Worm (Caenorhabditis elegans): ENCODE measurements around the gene F28H7.2.
A peak's percentile ranks its signal among the peaks of the same experiment; 100 is the strongest.

Gene F28H7.2

DNA sequence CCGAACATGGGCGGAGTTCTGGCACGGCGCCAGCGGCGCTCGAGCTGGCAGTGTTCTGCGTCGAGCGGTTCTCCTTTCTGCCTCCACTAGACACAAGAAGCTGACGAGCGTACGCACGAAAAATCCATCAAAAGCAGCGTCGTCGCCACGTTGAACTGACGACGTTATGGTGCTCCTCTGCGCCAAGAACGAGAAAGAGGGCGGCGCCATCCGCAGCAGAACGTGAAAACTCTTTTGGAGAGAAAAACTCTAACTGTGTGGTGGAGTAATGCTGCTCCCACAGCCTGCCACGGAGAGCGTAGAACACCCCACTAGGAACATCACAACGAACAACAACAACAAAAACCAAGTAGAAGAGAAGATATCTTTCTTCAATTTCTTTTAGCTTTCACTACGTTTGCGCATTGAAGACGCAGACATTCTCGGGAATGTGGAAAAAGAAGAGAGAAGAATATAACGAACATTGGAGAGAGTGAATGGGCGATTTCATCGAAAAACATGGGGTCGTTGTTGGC lies 25.7 kb upstream of the F28H7.2 start:
- TF ChIP-seq let-526 (GFP tag; IDR thresholded peaks at IDR 0.05) (no peak), mel-28 (tag; optimal IDR thresholded peaks at IDR 0.05; ENCODE audit: borderline replicate concordance) (no peak), K12H6.12 (tag; optimal IDR thresholded peaks at IDR 0.05) (peak; percentile 73), zfh-2 (GFP tag; conservative IDR thresholded peaks at IDR 0.05) (peak; percentile 88), T07F8.4 (tag; optimal IDR thresholded peaks at IDR 0.05) (no peak), mcd-1 (GFP tag; IDR thresholded peaks at IDR 0.05) (0 out of 2 replicates have a peak, but pooled peaks have one; percentile 26), F37B4.10 (GFP tag; IDR thresholded peaks at IDR 0.05) (0 out of 2 replicates have a peak, but pooled peaks have one; percentile 24)

DNA sequence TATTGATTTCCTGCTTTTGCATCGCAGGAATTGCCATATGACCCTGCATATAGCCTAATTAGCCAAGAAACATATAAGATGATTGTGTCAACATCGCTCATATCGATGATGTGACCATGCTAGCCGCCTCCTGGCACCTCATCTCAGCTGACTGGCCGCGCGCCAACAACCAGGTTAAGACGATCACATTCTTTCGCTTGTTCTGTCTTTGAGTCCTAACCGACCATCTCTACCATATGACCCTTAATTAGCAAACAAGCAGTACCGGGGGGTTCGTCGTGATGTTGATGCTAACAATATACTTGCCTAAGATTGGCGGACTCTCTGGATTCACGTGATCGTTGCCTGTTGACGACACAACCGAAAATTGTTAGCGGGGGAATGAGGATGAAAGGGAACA lies 25.1 kb upstream of the F28H7.2 start:
- TF ChIP-seq madf-6 (GFP tag; IDR thresholded peaks at IDR 0.05) (0 out of 2 replicates have a peak, but pooled peaks have one; percentile 6), cebp-1 (GFP tag; IDR thresholded peaks at IDR 0.05) (no peak), cebp-1 (tag; optimal IDR thresholded peaks at IDR 0.05) (peak; percentile 15), F23B12.7 (tag; optimal IDR thresholded peaks at IDR 0.05; ENCODE audit: insufficient read depth) (no peak), egl-44 (GFP tag; IDR thresholded peaks at IDR 0.05) (0 out of 2 replicates have a peak, but pooled peaks have one; percentile 55), attf-3 (GFP tag; conservative IDR thresholded peaks at IDR 0.05) (no peak), F57C9.4 (tag; optimal IDR thresholded peaks at IDR 0.05) (no peak), attf-5 (GFP tag; optimal IDR thresholded peaks at IDR 0.05) (peak; percentile 17), attf-6 (GFP tag; IDR thresholded peaks at IDR 0.05) (no peak)

DNA sequence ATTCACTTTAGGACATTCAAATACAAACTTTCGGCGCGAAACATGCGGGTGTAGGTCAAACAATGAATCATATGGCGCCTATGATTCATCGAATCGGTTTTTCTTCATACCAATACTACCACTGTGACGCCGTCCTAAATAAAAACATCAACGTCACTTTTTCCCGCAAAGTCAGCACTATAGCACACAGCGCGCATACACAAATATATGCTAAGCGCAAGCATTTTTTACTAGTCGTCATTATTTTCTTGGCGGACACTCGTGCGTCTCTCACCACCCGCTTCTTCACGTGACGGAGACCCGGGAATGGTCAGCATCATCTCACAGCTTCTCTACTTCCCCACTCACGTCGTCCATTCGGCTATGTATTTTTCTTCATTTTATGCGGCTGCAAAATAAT lies 24.5 kb upstream of the F28H7.2 start:
- no peak for TF ChIP-seq F22D6.2 (tag; optimal IDR thresholded peaks at IDR 0.05)
- TF ChIP-seq egl-18 (GFP tag; IDR thresholded peaks at IDR 0.05) = no peak
- no peak for TF ChIP-seq hlh-12 (tag; optimal IDR thresholded peaks at IDR 0.05)
- TF ChIP-seq repo-1 (tag; optimal IDR thresholded peaks at IDR 0.05) = no peak
- TF ChIP-seq Y53F4B.3 (GFP tag; IDR thresholded peaks at IDR 0.05) = no peak
- no peak for TF ChIP-seq rcor-1 (GFP tag; IDR thresholded peaks at IDR 0.05)

DNA sequence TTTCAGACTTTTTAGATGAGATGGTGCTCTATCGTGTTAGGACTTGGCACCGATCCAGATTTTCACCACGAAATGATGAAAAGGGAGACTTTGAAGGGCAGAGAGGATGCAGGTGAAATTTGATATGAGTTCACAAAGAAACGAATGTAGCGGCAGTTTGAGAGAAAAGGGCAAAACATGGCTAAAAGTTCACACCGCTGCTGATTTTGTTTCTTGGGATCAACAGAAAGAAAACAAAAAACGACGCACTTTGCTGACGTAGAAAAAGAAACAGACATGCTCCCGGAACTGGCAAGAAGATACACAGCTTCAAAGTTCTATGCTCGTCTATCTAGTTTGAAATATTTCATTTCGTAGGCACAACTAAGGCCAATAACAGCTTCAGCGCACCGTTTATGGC lies 24.1 kb upstream of the F28H7.2 start:
- TF ChIP-seq T07F8.4 (tag; optimal IDR thresholded peaks at IDR 0.05) = no peak
- no peak for TF ChIP-seq sdz-38 (tag; optimal IDR thresholded peaks at IDR 0.05)
- no peak for TF ChIP-seq hrde-1 (tag; optimal IDR thresholded peaks at IDR 0.05; ENCODE audit: borderline replicate concordance)
- no peak for TF ChIP-seq fkh-3 (tag; optimal IDR thresholded peaks at IDR 0.05)
- no peak for TF ChIP-seq hlh-12 (tag; optimal IDR thresholded peaks at IDR 0.05)
- TF ChIP-seq F55B11.4 (tag; optimal IDR thresholded peaks at IDR 0.05; ENCODE audit: borderline replicate concordance, insufficient read depth) = no peak
- no peak for TF ChIP-seq nhr-80 (tag; optimal IDR thresholded peaks at IDR 0.05)
- TF ChIP-seq madf-8 (GFP tag; conservative IDR thresholded peaks at IDR 0.05) = no peak
- TF ChIP-seq sea-2 (GFP tag; IDR thresholded peaks at IDR 0.05) = no peak
- TF ChIP-seq F57C9.4 (tag; optimal IDR thresholded peaks at IDR 0.05) = no peak

DNA sequence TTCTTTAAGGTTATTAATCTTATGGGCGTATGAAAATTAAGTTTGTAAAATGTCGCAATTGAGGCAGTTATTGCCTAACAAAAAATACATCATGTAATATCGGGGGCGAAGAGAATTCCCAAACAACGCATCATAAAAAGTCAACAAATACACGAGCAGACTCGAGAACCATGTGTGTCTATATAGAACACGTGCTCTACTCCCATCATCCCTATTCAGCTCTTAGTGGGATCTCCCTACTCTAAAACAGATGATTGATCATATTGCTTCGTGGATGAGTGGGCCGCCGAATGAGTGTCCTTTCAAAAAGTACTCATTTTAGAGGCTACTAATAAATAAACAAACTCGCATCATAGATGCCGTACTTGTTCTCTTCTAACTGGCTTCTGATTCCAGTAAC lies 23.2 kb upstream of the F28H7.2 start:
- TF ChIP-seq nhr-179 (tag; optimal IDR thresholded peaks at IDR 0.05) = no peak
- no peak for TF ChIP-seq ekl-4 (GFP tag; IDR thresholded peaks at IDR 0.05)
- TF ChIP-seq tlf-1 (GFP tag; optimal IDR thresholded peaks at IDR 0.05) = no peak
- TF ChIP-seq attf-6 (GFP tag; IDR thresholded peaks at IDR 0.05) = no peak
- TF ChIP-seq let-526 (GFP tag; IDR thresholded peaks at IDR 0.05) = no peak
- TF ChIP-seq unc-130 (GFP tag; optimal IDR thresholded peaks at IDR 0.05) = no peak
- TF ChIP-seq pbrm-1 (GFP tag; IDR thresholded peaks at IDR 0.05) = no peak
- no peak for TF ChIP-seq F57C9.4 (tag; optimal IDR thresholded peaks at IDR 0.05)
- TF ChIP-seq ceh-79 (tag; optimal IDR thresholded peaks at IDR 0.05) = no peak
- TF ChIP-seq ztf-18 (tag; optimal IDR thresholded peaks at IDR 0.05) = no peak
- no peak for TF ChIP-seq F10E7.11 (tag; optimal IDR thresholded peaks at IDR 0.05)
- no peak for TF ChIP-seq athp-1 (tag; optimal IDR thresholded peaks at IDR 0.05)
- TF ChIP-seq madf-8 (GFP tag; conservative IDR thresholded peaks at IDR 0.05) = no peak
- TF ChIP-seq aptf-2 (GFP tag; conservative IDR thresholded peaks at IDR 0.05) = no peak
- TF ChIP-seq repo-1 (tag; optimal IDR thresholded peaks at IDR 0.05) = no peak
- TF ChIP-seq akir-1 (GFP tag; optimal IDR thresholded peaks at IDR 0.05) = no peak
- TF ChIP-seq lin-54 (GFP tag; optimal IDR thresholded peaks at IDR 0.05) = no peak
- TF ChIP-seq lin-26 (GFP tag; IDR thresholded peaks at IDR 0.05) = no peak
